Worm (Caenorhabditis elegans) whole organism, L4/young adult: Measurements from ENCODE around the gene str-221.

ENCODE experiments used
- W03F9.2 ChIP-seq: fragments of 150-350 bp; optimal IDR thresholded peaks from 2 replicates; lab custom pipeline; 2014; ENCODE audit warnings: missing biosample characterization, missing genetic modification characterization
- dao-5 ChIP-seq: sonication (generic microtip); optimal IDR thresholded peaks from 2 replicates; lab custom pipeline; 2016; ENCODE audit warnings: missing genotype, missing genetic modification characterization, moderate library complexity, missing compliant biosample characterization
- him-1 ChIP-seq: sonication (generic microtip); optimal IDR thresholded peaks from 2 replicates; lab custom pipeline; 2016; ENCODE audit warnings: missing genotype, missing genetic modification reagents, missing genetic modification characterization, missing compliant biosample characterization

DNA sequence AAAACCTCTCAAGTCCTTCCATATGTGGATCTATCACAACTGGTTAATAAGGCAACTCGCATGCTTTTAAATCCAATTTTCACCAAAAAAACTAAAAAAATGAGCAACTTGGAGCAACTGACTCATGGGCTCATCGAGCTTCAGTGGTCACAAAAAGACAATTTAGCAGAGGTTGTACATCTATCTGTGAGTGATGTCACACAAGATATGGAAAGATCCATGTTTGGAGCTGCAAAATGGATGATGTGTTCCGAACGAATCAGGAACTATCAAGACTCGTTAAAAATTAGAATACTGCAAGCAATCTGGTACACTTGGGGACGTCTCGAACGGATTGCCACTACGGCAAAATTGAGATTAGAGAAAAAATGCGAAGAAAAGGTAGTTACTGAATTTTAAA, 28.5 kb upstream of the str-221 start:
- no peak for TF ChIP-seq dao-5
- TF ChIP-seq him-1 (tag; lab: Kevin White, UChicago) = no peak
- TF ChIP-seq W03F9.2 (tag; lab: Kevin White, UChicago) = no peak
